Worm (Caenorhabditis elegans) whole organism, midembryonic: ENCODE data around the gene R186.8.

Experiments
- T22C8.4 ChIP-seq: fragments of 200-800 bp; sonication (Bioruptor generic); IDR thresholded peaks from 2 replicates; pipeline ENCODE4 v1.3.6; 2022; ENCODE audit warnings: missing genetic modification characterization, missing compliant biosample characterization
- cog-1 ChIP-seq: sonication (generic microtip); optimal IDR thresholded peaks from 2 replicates; lab custom pipeline; 2016; ENCODE audit warnings: missing genetic modification characterization, missing compliant biosample characterization
- flt-1 ChIP-seq: fragments of 200-800 bp; sonication (Bioruptor generic); IDR thresholded peaks from 2 replicates; pipeline ENCODE4 v1.3.6; 2022; ENCODE audit warnings: missing genetic modification characterization, missing compliant biosample characterization
- klf-2 ChIP-seq: fragments of 200-800 bp; sonication (Bioruptor generic); conservative IDR thresholded peaks from 2 replicates; pipeline ENCODE4 v1.3.6; 2022; ENCODE audit warnings: missing genetic modification reagents, missing genetic modification characterization, missing compliant biosample characterization
- med-1 ChIP-seq: sonication (generic microtip); optimal IDR thresholded peaks from 2 replicates; lab custom pipeline; 2017; ENCODE audit warnings: missing genetic modification characterization, mild to moderate bottlenecking, missing compliant biosample characterization, antibody characterized with exemption, missing genetic modification reagents; ENCODE audit not compliant: insufficient read depth
- ref-1 ChIP-seq: fragments of 200-800 bp; sonication (Bioruptor generic); conservative IDR thresholded peaks from 2 replicates; pipeline ENCODE4 v1.3.6; 2022; ENCODE audit warnings: missing genetic modification reagents, missing genetic modification characterization, missing compliant biosample characterization
- tab-1 ChIP-seq: fragments of 200-800 bp; sonication (Bioruptor generic); IDR thresholded peaks from 2 replicates; pipeline ENCODE4 v1.3.6; 2022; ENCODE audit warnings: missing genetic modification characterization, missing compliant biosample characterization
- ztf-23 ChIP-seq: fragments of 200-800 bp; sonication (Bioruptor generic); IDR thresholded peaks from 2 replicates; pipeline ENCODE4 v1.3.6; 2022; ENCODE audit warnings: missing genetic modification reagents, missing genetic modification characterization, missing compliant biosample characterization
- ztf-29 ChIP-seq: fragments of 200-800 bp; sonication (Bioruptor generic); IDR thresholded peaks from 2 replicates; pipeline ENCODE4 v1.3.6; 2022; ENCODE audit warnings: missing genetic modification reagents, missing genetic modification characterization, missing compliant biosample characterization

- no peak for TF ChIP-seq cog-1
- no peak for TF ChIP-seq tab-1
- no peak for TF ChIP-seq flt-1 (GFP tag; lab: Robert Waterston, UW)
- TF ChIP-seq ref-1 (GFP tag; lab: Robert Waterston, UW): no peak
- TF ChIP-seq ztf-23 (GFP tag; lab: Robert Waterston, UW): no peak
- no peak for TF ChIP-seq klf-2 (GFP tag; lab: Robert Waterston, UW)
- TF ChIP-seq T22C8.4 (GFP tag; lab: Robert Waterston, UW): no peak
- no peak for TF ChIP-seq med-1 (GFP tag; lab: Kevin White, UChicago)
- TF ChIP-seq ztf-29 (GFP tag; lab: Robert Waterston, UW): no peak
Observed at ce11 chrV:12964076-12964475, 3.7 kb downstream of the R186.8 start, which contains the start of gene srd-35.
